Fruit fly (Drosophila melanogaster) whole organism, adult: Measurements from ENCODE around the gene Or85f.
A peak's percentile ranks its signal among the peaks of the same experiment; 100 is the strongest.

Experiments
- CG11617 ChIP-seq: fragments of 200-800 bp; sonication (Bioruptor generic); optimal IDR thresholded peaks from 2 replicates; lab custom pipeline; 2017; ENCODE audit warnings: mild to moderate bottlenecking, missing biosample characterization, missing genetic modification reagents, missing genetic modification characterization
- CG12768 ChIP-seq: fragments of 200-800 bp; sonication (Bioruptor generic); optimal IDR thresholded peaks from 2 replicates; lab custom pipeline; 2017; ENCODE audit warnings: missing biosample characterization, missing genetic modification characterization, mild to moderate bottlenecking, moderate library complexity, missing genetic modification reagents
- CG14711 ChIP-seq: fragments of 200-800 bp; sonication (Bioruptor generic); optimal IDR thresholded peaks from 2 replicates; lab custom pipeline; 2018; ENCODE audit warnings: missing biosample characterization, mild to moderate bottlenecking, missing genetic modification characterization, moderate library complexity
- CG1620 ChIP-seq: fragments of 200-800 bp; sonication (Bioruptor generic); optimal IDR thresholded peaks from 2 replicates; lab custom pipeline; 2016; ENCODE audit warnings: missing biosample characterization, missing genetic modification characterization
- CG33017 ChIP-seq: fragments of 200-800 bp; sonication (Bioruptor generic); optimal IDR thresholded peaks from 2 replicates; lab custom pipeline; 2018; ENCODE audit warnings: missing biosample characterization, mild to moderate bottlenecking, missing genetic modification characterization, moderate library complexity
- CG5204 ChIP-seq: fragments of 200-800 bp; sonication (Bioruptor generic); optimal IDR thresholded peaks from 2 replicates; lab custom pipeline; 2016; ENCODE audit warnings: missing biosample characterization, missing genetic modification characterization
- CG7045 ChIP-seq: fragments of 200-800 bp; sonication (Bioruptor generic); optimal IDR thresholded peaks from 2 replicates; lab custom pipeline; 2017; ENCODE audit warnings: missing biosample characterization, mild to moderate bottlenecking, missing genetic modification characterization
- CG7101 ChIP-seq: fragments of 200-800 bp; sonication (Bioruptor generic); optimal IDR thresholded peaks from 2 replicates; lab custom pipeline; 2018; ENCODE audit warnings: missing biosample characterization, mild to moderate bottlenecking, missing genetic modification characterization, moderate library complexity
- Clk ChIP-seq: fragments of 200-800 bp; sonication (Bioruptor generic); optimal IDR thresholded peaks from 2 replicates; lab custom pipeline; 2017; ENCODE audit warnings: missing biosample characterization, missing genetic modification characterization
- Crg-1 ChIP-seq: fragments of 200-800 bp; sonication (Bioruptor generic); optimal IDR thresholded peaks from 2 replicates; lab custom pipeline; 2016; ENCODE audit warnings: missing biosample characterization, missing genetic modification characterization
- Hr96 ChIP-seq: fragments of 200-800 bp; sonication (Bioruptor generic); optimal IDR thresholded peaks from 2 replicates; lab custom pipeline; 2016; ENCODE audit warnings: missing biosample characterization, missing genetic modification characterization
- Mnt ChIP-seq: fragments of 200-800 bp; sonication (Bioruptor generic); optimal IDR thresholded peaks from 2 replicates; lab custom pipeline; 2016; ENCODE audit warnings: missing biosample characterization, mild to moderate bottlenecking, missing genetic modification characterization
- bab1 ChIP-seq: fragments of 200-800 bp; sonication (Bioruptor generic); optimal IDR thresholded peaks from 3 replicates; lab custom pipeline; 2019; ENCODE audit warnings: missing biosample characterization, mild to moderate bottlenecking, missing genetic modification characterization, moderate library complexity
- cic ChIP-seq: fragments of 200-800 bp; sonication (Bioruptor generic); optimal IDR thresholded peaks from 2 replicates; lab custom pipeline; 2017; ENCODE audit warnings: missing biosample characterization, mild to moderate bottlenecking, missing genetic modification characterization, moderate library complexity
- cnc ChIP-seq, 2 experiments: fragments of >200 bp; optimal IDR thresholded peaks; 2 replicates each; lab custom pipeline; 2017
- kay ChIP-seq: fragments of 200-800 bp; sonication (Bioruptor generic); peaks from one replicate; lab custom pipeline; 2016; ENCODE audit warnings: missing biosample characterization, missing genetic modification characterization, borderline replicate concordance
- ovo ChIP-seq: fragments of 200-800 bp; sonication (Bioruptor generic); optimal IDR thresholded peaks from 2 replicates; lab custom pipeline; 2016; ENCODE audit warnings: missing biosample characterization, missing genetic modification characterization
- pad ChIP-seq: fragments of 200-800 bp; sonication (Bioruptor generic); optimal IDR thresholded peaks from 3 replicates; lab custom pipeline; 2017; ENCODE audit warnings: missing biosample characterization, missing genetic modification characterization, mild to moderate bottlenecking, moderate library complexity, missing genetic modification reagents
- tj ChIP-seq: fragments of 200-800 bp; sonication (Bioruptor generic); optimal IDR thresholded peaks from 3 replicates; lab custom pipeline; 2017; ENCODE audit warnings: missing biosample characterization, mild to moderate bottlenecking, missing genetic modification characterization, moderate library complexity
- toe ChIP-seq: fragments of 200-800 bp; sonication (Bioruptor generic); optimal IDR thresholded peaks from 2 replicates; lab custom pipeline; 2016; ENCODE audit warnings: missing biosample characterization, missing genetic modification characterization

The Or85f gene

dm6 chr3R:9353276-9353652 lies 44.7 kb upstream of the Or85f start:
- peak; percentile 70 for TF ChIP-seq CG14711
- peak; percentile 82 for TF ChIP-seq kay
- peak; percentile 55 for TF ChIP-seq bab1 (GFP tag; lab: Kevin White, UChicago)
- peak; percentile 27 for TF ChIP-seq CG11617 (GFP tag; lab: Kevin White, UChicago)
- no peak for TF ChIP-seq cic
- no peak for TF ChIP-seq CG1620 (GFP tag; lab: Kevin White, UChicago)
- no peak for TF ChIP-seq pad
- no peak for TF ChIP-seq toe (GFP tag; lab: Kevin White, UChicago)
- TF ChIP-seq CG5204 (GFP tag; lab: Kevin White, UChicago): no peak
- TF ChIP-seq tj (GFP tag; lab: Kevin White, UChicago): no peak
- TF ChIP-seq CG12768 (GFP tag; lab: Kevin White, UChicago): no peak
- TF ChIP-seq Hr96 (GFP tag; lab: Kevin White, UChicago): no peak
- TF ChIP-seq CG7101 (tag; lab: Kevin White, UChicago): peak; percentile 28
- TF ChIP-seq CG33017 (tag; lab: Kevin White, UChicago): peak; percentile 77
- no peak for TF ChIP-seq Mnt (GFP tag; lab: Kevin White, UChicago)
- peak; percentile 69 for TF ChIP-seq CG7045
- TF ChIP-seq ovo (GFP tag; lab: Kevin White, UChicago): no peak
- TF ChIP-seq Crg-1 (GFP tag; lab: Kevin White, UChicago): no peak
- TF ChIP-seq Clk (GFP tag; lab: Kevin White, UChicago): no peak
- TF ChIP-seq cnc (optimal IDR thresholded peaks at IDR 0.05; lab: Kevin White, UChicago): no peak

- TF ChIP-seq Crg-1 (GFP tag; lab: Kevin White, UChicago): no peak
Measured at dm6 chr3R:9355195-9355594, 42.8 kb upstream of the Or85f start, which contains the start of gene CG43675. TSS of gene CG43675 (plus strand) at chr3R:9355495.

dm6 chr3R:9359393-9359792 lies 38.6 kb upstream of the Or85f start:
- no peak for TF ChIP-seq cic
- TF ChIP-seq CG33017 (tag; lab: Kevin White, UChicago): no peak
- TF ChIP-seq tj (GFP tag; lab: Kevin White, UChicago): no peak
- no peak for TF ChIP-seq CG11617 (GFP tag; lab: Kevin White, UChicago)
- no peak for TF ChIP-seq CG12768 (GFP tag; lab: Kevin White, UChicago)
- TF ChIP-seq Clk (GFP tag; lab: Kevin White, UChicago): no peak
- TF ChIP-seq bab1 (GFP tag; lab: Kevin White, UChicago): no peak
- no peak for TF ChIP-seq ovo (GFP tag; lab: Kevin White, UChicago)
- no peak for TF ChIP-seq CG7045
- TF ChIP-seq pad: no peak
- TF ChIP-seq Hr96 (GFP tag; lab: Kevin White, UChicago): no peak
- TF ChIP-seq Mnt (GFP tag; lab: Kevin White, UChicago): no peak
- no peak for TF ChIP-seq kay
- no peak for TF ChIP-seq CG1620 (GFP tag; lab: Kevin White, UChicago)
- TF ChIP-seq CG5204 (GFP tag; lab: Kevin White, UChicago): no peak

- TF ChIP-seq cic (no peak), pad (no peak), kay (peak; percentile 9)
Measured at dm6 chr3R:9363066-9363719, 34.8 kb upstream of the Or85f start, which contains the start of gene CG18473. TSS of gene CG18473 (plus strand) at chr3R:9363305.

DNA sequence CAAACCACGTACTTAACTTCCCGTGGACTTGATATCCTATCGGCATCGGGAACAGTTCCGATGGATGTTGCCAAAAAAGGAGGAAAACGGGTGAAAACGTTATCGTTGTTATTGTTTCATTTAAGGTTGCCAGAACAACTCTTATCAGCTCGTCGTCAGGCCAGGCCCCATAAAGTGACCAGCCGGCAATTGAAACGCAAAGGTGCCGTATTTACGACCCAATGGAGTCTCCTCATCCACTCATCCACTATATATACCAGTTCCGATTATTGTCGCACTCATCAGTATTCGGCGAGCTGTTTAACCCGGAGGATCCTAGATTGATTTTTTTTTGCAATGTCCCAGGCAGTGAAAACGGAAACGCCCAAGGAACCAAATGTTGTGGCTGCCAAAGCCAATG lies 32.9 kb upstream of the Or85f start, which contains the start of gene Srr:
Gene Srr (plus strand): TSS at position 278 of the 400 bp plus-strand sequence.
- TF ChIP-seq tj (GFP tag; lab: Kevin White, UChicago) (peak; percentile 6), Clk (GFP tag; lab: Kevin White, UChicago) (no peak)

- TF ChIP-seq Mnt (GFP tag; lab: Kevin White, UChicago): no peak
- peak; percentile 95 for TF ChIP-seq kay
Measured at dm6 chr3R:9365893-9366500, 32.0 kb upstream of the Or85f start.

- TF ChIP-seq CG11617 (GFP tag; lab: Kevin White, UChicago): peak; percentile 23
- TF ChIP-seq Clk (GFP tag; lab: Kevin White, UChicago): no peak
- peak; percentile 79 for TF ChIP-seq kay
Measured at dm6 chr3R:9370413-9370812, 27.6 kb upstream of the Or85f start.

DNA sequence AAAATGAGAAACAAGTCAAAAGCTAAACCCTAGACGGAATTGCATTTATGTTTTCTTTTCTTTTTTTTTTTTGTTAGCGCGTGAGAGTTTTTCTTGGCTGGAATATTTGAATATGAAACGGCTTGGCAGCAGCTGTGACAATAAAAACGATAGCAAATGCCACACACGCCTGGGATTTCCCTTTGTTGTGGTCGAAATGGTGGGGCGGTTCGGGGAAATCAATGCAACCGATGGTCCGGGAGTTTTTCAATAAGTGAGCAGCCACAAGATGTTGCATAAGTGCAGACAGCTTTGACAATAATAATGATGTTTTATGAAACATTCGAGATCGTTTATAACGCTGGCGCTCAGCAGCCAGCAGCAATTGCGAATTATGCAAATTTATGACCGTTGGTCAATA lies 21.2 kb upstream of the Or85f start:
- TF ChIP-seq cic: no peak
- no peak for TF ChIP-seq ovo (GFP tag; lab: Kevin White, UChicago)
